Fruit fly (Drosophila melanogaster) whole organism, larva: ENCODE measurements around the gene RIOK1.

Source experiments
- noc ChIP-seq: fragments of 200-800 bp; sonication (Bioruptor generic); optimal IDR thresholded peaks from 3 replicates; lab custom pipeline; 2019; ENCODE audit warnings: missing biosample characterization, mild to moderate bottlenecking, missing genetic modification characterization, moderate library complexity

RIOK1 gene

DNA sequence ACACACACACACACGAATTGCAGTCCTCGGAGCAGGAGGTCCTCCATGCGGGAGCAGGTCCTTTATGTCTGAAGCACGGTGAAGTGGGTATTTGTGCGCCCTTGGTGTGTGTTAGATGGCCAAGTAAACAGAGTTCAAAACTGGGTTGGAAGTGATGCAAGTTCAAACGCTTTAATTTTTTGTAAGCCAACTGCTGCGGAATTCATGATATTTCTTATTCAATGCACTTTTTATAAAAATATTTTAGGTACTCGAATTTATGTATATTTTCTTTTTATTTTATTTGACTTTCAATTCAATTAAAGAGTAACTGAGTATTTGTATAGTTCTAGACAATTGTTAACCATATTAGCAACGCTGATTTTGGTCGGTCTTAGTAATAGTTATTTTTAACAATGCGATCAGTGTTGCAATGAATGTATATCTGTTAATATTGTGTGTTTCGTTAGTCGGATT is 48.3 kb downstream of the RIOK1 start, which contains the start of the genes CG14137 and CG46394:
Gene CG14137 (minus strand): TSS at position 101 of the 456 bp plus-strand sequence.
Gene CG46394 (plus strand): TSS at position 406 of the 456 bp plus-strand sequence.
- no peak for TF ChIP-seq noc (tag; lab: Kevin White, UChicago)

DNA sequence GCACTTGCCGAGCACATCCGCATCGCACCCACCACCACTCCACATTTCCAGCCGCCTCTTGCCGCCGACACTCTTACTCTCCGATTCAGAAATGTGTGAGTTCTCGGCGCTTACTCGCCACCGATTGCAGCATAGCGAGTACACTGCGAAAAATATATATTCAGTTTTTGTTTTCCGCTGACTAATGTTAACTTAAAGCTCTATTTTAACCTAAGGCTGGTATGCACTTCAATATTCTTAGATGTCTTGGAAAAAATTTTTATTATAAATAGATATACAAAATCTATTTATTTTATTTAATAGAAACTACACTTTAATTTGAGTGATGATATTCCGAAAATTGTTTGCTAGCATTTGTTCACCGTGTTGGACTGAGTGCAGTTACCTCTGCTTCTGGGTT is 49.0 kb downstream of the RIOK1 start:
- TF ChIP-seq noc (tag; lab: Kevin White, UChicago), result no peak

DNA sequence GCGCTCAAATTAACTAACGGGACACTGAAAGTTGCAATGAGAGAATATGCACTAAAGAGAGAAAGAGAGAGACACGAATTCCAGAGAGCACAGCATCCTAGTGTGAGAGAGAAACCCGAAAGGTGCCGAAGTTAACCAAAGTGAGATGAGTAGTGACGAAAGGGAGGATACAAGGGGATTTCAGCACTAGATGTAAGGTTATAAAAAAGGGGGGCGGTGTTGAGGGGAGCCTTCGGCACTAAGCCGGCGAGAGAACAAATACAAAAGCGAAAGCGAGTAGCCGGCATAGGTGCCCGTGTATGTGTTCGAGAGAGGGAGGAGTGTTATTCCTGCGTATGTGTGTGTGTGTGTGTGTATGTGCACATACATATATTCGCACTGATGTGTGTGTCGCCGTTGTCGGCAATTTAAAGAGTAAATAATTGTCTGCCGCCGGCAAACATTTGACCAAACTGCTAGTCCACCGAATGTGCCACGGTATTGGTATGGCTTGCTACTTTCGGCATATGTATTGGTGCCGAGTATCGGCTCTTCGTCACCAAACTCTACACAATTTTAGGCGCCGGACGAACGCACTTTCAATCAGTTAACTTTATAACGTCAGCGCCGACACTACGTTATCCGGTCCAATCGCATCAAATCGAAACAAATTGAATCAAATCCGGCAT is 51.6 kb downstream of the RIOK1 start, which contains the start of gene CG7368:
Gene CG7368 (plus strand): TSS at position 618 of the 668 bp plus-strand sequence.
- no peak for TF ChIP-seq noc (tag; lab: Kevin White, UChicago)
